Worm (Caenorhabditis elegans) whole organism, L2 larva: ENCODE data around the gene glit-1.

Experiments
- F13H6.1 ChIP-seq: sonication (generic microtip); optimal IDR thresholded peaks from 2 replicates; lab custom pipeline; 2016; ENCODE audit warnings: missing genetic modification characterization, missing compliant biosample characterization
- aly-2 ChIP-seq: fragments of 150-350 bp; optimal IDR thresholded peaks from 2 replicates; lab custom pipeline; 2014; ENCODE audit warnings: missing biosample characterization, missing genetic modification characterization
- elt-1 ChIP-seq: fragments of 150-350 bp; optimal IDR thresholded peaks from 2 replicates; lab custom pipeline; 2014; ENCODE audit warnings: missing biosample characterization, missing genetic modification characterization
- fos-1 ChIP-seq: fragments of 150-350 bp; optimal IDR thresholded peaks from 2 replicates; lab custom pipeline; 2014; ENCODE audit warnings: missing biosample characterization, missing genetic modification characterization
- lin-11 ChIP-seq: fragments of 150-350 bp; sonication (generic microtip); optimal IDR thresholded peaks from 2 replicates; lab custom pipeline; 2014; ENCODE audit warnings: missing biosample characterization, missing genetic modification characterization, inconsistent platforms, mixed read lengths
- lin-13 ChIP-seq: fragments of 150-350 bp; optimal IDR thresholded peaks from 2 replicates; lab custom pipeline; 2014; ENCODE audit warnings: missing biosample characterization, missing genetic modification reagents, missing genetic modification characterization
- lin-39 ChIP-seq: fragments of 150-350 bp; optimal IDR thresholded peaks from 2 replicates; lab custom pipeline; 2014; ENCODE audit warnings: missing biosample characterization, missing genetic modification reagents, missing genetic modification characterization
- lsy-2 ChIP-seq, 2 experiments: fragments of 150-350 bp in 1 of 2; sonication (generic microtip) in 1 of 2; optimal IDR thresholded peaks; 2 replicates each; lab custom pipeline; 2014 to 2017; ENCODE audit warnings: missing biosample characterization in 2 of 2, missing genetic modification characterization in 2 of 2
- nhr-12 ChIP-seq: fragments of 150-350 bp; optimal IDR thresholded peaks from 2 replicates; lab custom pipeline; 2014; ENCODE audit warnings: missing biosample characterization, missing genetic modification characterization
- nhr-237 ChIP-seq: fragments of 150-350 bp; optimal IDR thresholded peaks from 2 replicates; lab custom pipeline; 2014; ENCODE audit warnings: missing biosample characterization, missing genetic modification characterization
- sma-9 ChIP-seq, 2 experiments: fragments of 150-350 bp in 1 of 2; sonication (generic microtip) in 1 of 2; optimal IDR thresholded peaks; 2 replicates each; lab custom pipeline; 2014 to 2016; ENCODE audit warnings: missing genetic modification characterization in 2 of 2, mild to moderate bottlenecking in 1 of 2, missing biosample characterization in 1 of 2, missing compliant biosample characterization in 1 of 2, missing genetic modification reagents in 1 of 2, moderate library complexity in 1 of 2
- unc-39 ChIP-seq: fragments of 150-350 bp; optimal IDR thresholded peaks from 2 replicates; lab custom pipeline; 2014; ENCODE audit warnings: missing biosample characterization, missing genetic modification characterization
- unc-55 ChIP-seq: fragments of 150-350 bp; sonication (generic microtip); optimal IDR thresholded peaks from 3 replicates; lab custom pipeline; 2014; ENCODE audit warnings: missing biosample characterization, missing genetic modification reagents, missing genetic modification characterization
- ztf-11 ChIP-seq: sonication (generic microtip); optimal IDR thresholded peaks from 2 replicates; lab custom pipeline; 2017; ENCODE audit warnings: missing biosample characterization, missing genetic modification characterization

ce11 chrX:4720603-4721529, 8.8 kb downstream of the glit-1 start, which contains the start of gene F55D10.4:
- TF ChIP-seq nhr-237 (tag; lab: Kevin White, UChicago) (no peak), lsy-2 (tag; optimal IDR thresholded peaks at IDR 0.05; lab: Kevin White, UChicago) (no peak), lin-11 (no peak), F13H6.1 (tag; lab: Kevin White, UChicago) (no peak), unc-39 (no peak), sma-9 (GFP tag; optimal IDR thresholded peaks at IDR 0.05; lab: Kevin White, UChicago) (no peak), sma-9 (tag; optimal IDR thresholded peaks at IDR 0.05; lab: Kevin White, UChicago) (no peak), elt-1 (tag; lab: Kevin White, UChicago) (no peak), aly-2 (no peak), ztf-11 (no peak), lin-39 (tag; lab: Kevin White, UChicago) (no peak), fos-1 (tag; lab: Kevin White, UChicago) (no peak), nhr-12 (tag; lab: Kevin White, UChicago) (no peak), unc-55 (peak; percentile 7), lin-13 (no peak)
